Worm (Caenorhabditis elegans) whole organism, L3 larva: Measurements from ENCODE around the gene F39B3.3.

ENCODE experiments used
- ZK546.5 ChIP-seq: sonication (generic microtip); optimal IDR thresholded peaks from 2 replicates; lab custom pipeline; 2017; ENCODE audit warnings: missing biosample characterization, missing genetic modification characterization
- aly-2 ChIP-seq: fragments of 150-350 bp; optimal IDR thresholded peaks from 2 replicates; lab custom pipeline; 2014; ENCODE audit warnings: missing biosample characterization, missing genetic modification characterization
- ama-1 ChIP-seq: fragments of 150-350 bp; optimal IDR thresholded peaks from 2 replicates; lab custom pipeline; 2018
- ceh-28 ChIP-seq: fragments of 150-350 bp; optimal IDR thresholded peaks from 2 replicates; lab custom pipeline; 2014; ENCODE audit warnings: missing biosample characterization, missing genetic modification reagents, missing genetic modification characterization
- ceh-82 ChIP-seq: fragments of 150-350 bp; optimal IDR thresholded peaks from 2 replicates; lab custom pipeline; 2014; ENCODE audit warnings: missing biosample characterization, missing genetic modification characterization
- elt-1 ChIP-seq: fragments of 150-350 bp; optimal IDR thresholded peaks from 2 replicates; lab custom pipeline; 2014; ENCODE audit warnings: missing biosample characterization, missing genetic modification characterization
- fkh-10 ChIP-seq: sonication (generic microtip); optimal IDR thresholded peaks from 2 replicates; lab custom pipeline; 2017; ENCODE audit warnings: missing biosample characterization, missing genetic modification reagents, missing genetic modification characterization
- lin-15B ChIP-seq: fragments of 150-350 bp; optimal IDR thresholded peaks from 2 replicates; lab custom pipeline; 2014; ENCODE audit warnings: missing biosample characterization, missing genetic modification characterization
- nhr-237 ChIP-seq: fragments of 150-350 bp; optimal IDR thresholded peaks from 2 replicates; lab custom pipeline; 2014; ENCODE audit warnings: missing biosample characterization, missing genetic modification characterization
- nhr-76 ChIP-seq: fragments of 150-350 bp; sonication (generic microtip); optimal IDR thresholded peaks from 5 replicates; lab custom pipeline; 2014; ENCODE audit warnings: missing biosample characterization, missing genetic modification characterization
- nhr-77 ChIP-seq: fragments of 150-350 bp; optimal IDR thresholded peaks from 2 replicates; lab custom pipeline; 2014; ENCODE audit warnings: missing biosample characterization, missing genetic modification characterization
- skn-1 ChIP-seq: fragments of 150-350 bp; optimal IDR thresholded peaks from 2 replicates; lab custom pipeline; 2014; ENCODE audit warnings: missing biosample characterization, missing genetic modification characterization
- tbx-2 ChIP-seq: sonication (generic microtip); optimal IDR thresholded peaks from 2 replicates; lab custom pipeline; 2016; ENCODE audit warnings: mild to moderate bottlenecking, missing genetic modification characterization, missing compliant biosample characterization
- zag-1 ChIP-seq: fragments of 150-350 bp; optimal IDR thresholded peaks from 2 replicates; lab custom pipeline; 2014; ENCODE audit warnings: missing biosample characterization, missing genetic modification characterization

ce11 chrX:17614245-17614644, 35.3 kb upstream of the F39B3.3 start, which contains the start of gene ncs-7:
- TF ChIP-seq fkh-10 (no peak), ceh-82 (tag; lab: Kevin White, UChicago) (no peak), zag-1 (tag; lab: Kevin White, UChicago) (no peak), ceh-28 (no peak), nhr-77 (tag; lab: Kevin White, UChicago) (no peak), aly-2 (tag; lab: Kevin White, UChicago) (no peak), ZK546.5 (tag; lab: Kevin White, UChicago) (no peak), lin-15B (tag; lab: Kevin White, UChicago) (no peak), nhr-237 (tag; lab: Kevin White, UChicago) (no peak), nhr-76 (tag; lab: Kevin White, UChicago) (no peak), elt-1 (tag; lab: Kevin White, UChicago) (no peak), tbx-2 (tag; lab: Kevin White, UChicago) (no peak), skn-1 (no peak), ama-1 (lab: Kevin White, UChicago) (no peak)
